Fruit fly (Drosophila melanogaster): Measurements from ENCODE around the gene CG33272.

Gene CG33272

dm6 chr3L:11466985-11467384 lies 43.4 kb downstream of the CG33272 start (continued):
- peak; percentile 47 for TF ChIP-seq dmrt11E (tag; optimal IDR thresholded peaks at IDR 0.05)
- TF ChIP-seq Dref (GFP tag; IDR thresholded peaks at IDR 0.05) = no peak
- TF ChIP-seq bsh (GFP tag; optimal IDR thresholded peaks at IDR 0.05) = peak in 1 of 2 experiments; percentile 31

dm6 chr3L:11465371-11465914 lies 44.9 kb downstream of the CG33272 start, which contains the start of gene Fum3:
Gene Fum3 (minus strand): TSS chr3L:11465864.
- no peak for TF ChIP-seq CG12104 (GFP tag; optimal IDR thresholded peaks at IDR 0.05)
- TF ChIP-seq Gug (GFP tag; IDR thresholded peaks at IDR 0.05) = no peak
- TF ChIP-seq row (GFP tag; IDR thresholded peaks at IDR 0.05) = peak; percentile 45
- no peak for TF ChIP-seq gcm (GFP tag; optimal IDR thresholded peaks at IDR 0.05)
- TF ChIP-seq Hmr (GFP tag; optimal IDR thresholded peaks at IDR 0.05) = no peak
- TF ChIP-seq CG18619 (GFP tag; optimal IDR thresholded peaks at IDR 0.05) = no peak
- no peak for TF ChIP-seq Gsc (GFP tag; IDR thresholded peaks at IDR 0.05)
- TF ChIP-seq Elba2 (GFP tag; optimal IDR thresholded peaks at IDR 0.05) = no peak
- no peak for TF ChIP-seq emc (GFP tag; optimal IDR thresholded peaks at IDR 0.05)
- TF ChIP-seq esg (GFP tag; conservative IDR thresholded peaks at IDR 0.05) = 0 out of 2 replicates have a peak, but pooled peaks have one; percentile 25
- TF ChIP-seq wor (GFP tag; IDR thresholded peaks at IDR 0.05) = no peak
- TF ChIP-seq ase (GFP tag; IDR thresholded peaks at IDR 0.05) = no peak
- TF ChIP-seq ranshi (GFP tag; IDR thresholded peaks at IDR 0.05) = peak; percentile 19; the same call in 1 of the 2 replicates
- TF ChIP-seq Stat92E (GFP tag; optimal IDR thresholded peaks at IDR 0.05) = no peak
- TF ChIP-seq CG5180 (GFP tag; optimal IDR thresholded peaks at IDR 0.05) = no peak
- TF ChIP-seq Dll (GFP tag; IDR thresholded peaks at IDR 0.05; ENCODE audit: partially characterized antibody) = no peak
- peak in 1 of 2 experiments; percentile 12 for TF ChIP-seq bsh (GFP tag; optimal IDR thresholded peaks at IDR 0.05)
- no peak for TF ChIP-seq CG6175 (GFP tag; IDR thresholded peaks at IDR 0.05)
- no peak for TF ChIP-seq chm (GFP tag; IDR thresholded peaks at IDR 0.05)
- TF ChIP-seq ro (GFP tag; IDR thresholded peaks at IDR 0.05) = no peak
- TF ChIP-seq gem (tag; optimal IDR thresholded peaks at IDR 0.05) = peak; percentile 26
- TF ChIP-seq tna (GFP tag; IDR thresholded peaks at IDR 0.05; ENCODE audit: partially characterized antibody) = no peak
- no peak for TF ChIP-seq CG31224 (GFP tag; IDR thresholded peaks at IDR 0.05)
- no peak for TF ChIP-seq ham (GFP tag; IDR thresholded peaks at IDR 0.05)
- peak; percentile 83 for TF ChIP-seq sens (GFP tag)
- TF ChIP-seq nom (GFP tag; optimal IDR thresholded peaks at IDR 0.05) = no peak
- TF ChIP-seq CG10543 (GFP tag; optimal IDR thresholded peaks at IDR 0.05) = no peak
- no peak for TF ChIP-seq Drgx (GFP tag; IDR thresholded peaks at IDR 0.05)
- 0 out of 2 replicates have a peak, but pooled peaks have one; percentile 19 for TF ChIP-seq ap (GFP tag; IDR thresholded peaks at IDR 0.05)
- TF ChIP-seq CG2678 (tag; optimal IDR thresholded peaks at IDR 0.05) = peak; percentile 21
- no peak for TF ChIP-seq en (GFP tag; optimal IDR thresholded peaks at IDR 0.05)
- TF ChIP-seq CG14667 (GFP tag; IDR thresholded peaks at IDR 0.05) = 0 out of 2 replicates have a peak, but pooled peaks have one; percentile 3
- TF ChIP-seq ara (GFP tag; IDR thresholded peaks at IDR 0.05) = peak; percentile 53; the same call in 1 of the 2 replicates
- peak; percentile 24 for TF ChIP-seq CG15696 (tag; optimal IDR thresholded peaks at IDR 0.05)
- no peak for TF ChIP-seq cg (GFP tag; optimal IDR thresholded peaks at IDR 0.05)
- peak; percentile 50; the same call in 1 of the 2 replicates for TF ChIP-seq CG6689 (GFP tag; IDR thresholded peaks at IDR 0.05)
- peak; percentile 32 for TF ChIP-seq CG11504 (tag; optimal IDR thresholded peaks at IDR 0.05)
- peak; percentile 13 for TF ChIP-seq CG10267 (tag; optimal IDR thresholded peaks at IDR 0.05)
- TF ChIP-seq CkIIα-i1 (GFP tag; IDR thresholded peaks at IDR 0.05) = no peak
- TF ChIP-seq Ptx1 (GFP tag; IDR thresholded peaks at IDR 0.05) = no peak
- TF ChIP-seq zfh1 (GFP tag; IDR thresholded peaks at IDR 0.05) = peak; percentile 70
- peak; percentile 11 for TF ChIP-seq grau (tag; optimal IDR thresholded peaks at IDR 0.05)
- TF ChIP-seq CG14710 (tag; optimal IDR thresholded peaks at IDR 0.05) = peak; percentile 12
- no peak for TF ChIP-seq bigmax (GFP tag; optimal IDR thresholded peaks at IDR 0.05)
- peak; percentile 24 for TF ChIP-seq CG10979 (tag; optimal IDR thresholded peaks at IDR 0.05)
- TF ChIP-seq Med (GFP tag) = peak; percentile 58
